Worm (Caenorhabditis elegans) whole organism, young adult: Measurements from ENCODE around the gene gba-2.
A peak's percentile ranks its signal among the peaks of the same experiment; 100 is the strongest.

ENCODE experiments used
- B0019.2 ChIP-seq: fragments of 200-800 bp; sonication (Bioruptor generic); conservative IDR thresholded peaks from 2 replicates; pipeline ENCODE4 v1.3.6; 2022; ENCODE audit warnings: missing genetic modification reagents, missing genetic modification characterization, missing compliant biosample characterization
- C06A6.2 ChIP-seq: fragments of 200-800 bp; sonication (Bioruptor generic); conservative IDR thresholded peaks from 2 replicates; pipeline ENCODE4 v1.3.6; 2022; ENCODE audit warnings: missing genetic modification characterization, missing compliant biosample characterization
- D2030.7 ChIP-seq: fragments of 200-800 bp; sonication (Bioruptor generic); IDR thresholded peaks from 2 replicates; pipeline ENCODE4 v1.3.6; 2022; ENCODE audit warnings: missing genetic modification reagents, missing genetic modification characterization, missing compliant biosample characterization
- F10E7.11 ChIP-seq: sonication (generic microtip); optimal IDR thresholded peaks from 2 replicates; lab custom pipeline; 2017; ENCODE audit warnings: mild to moderate bottlenecking, missing genetic modification characterization, moderate library complexity, missing compliant biosample characterization
- F22D6.2 ChIP-seq: sonication (generic microtip); optimal IDR thresholded peaks from 2 replicates; lab custom pipeline; 2016; ENCODE audit warnings: mild to moderate bottlenecking, missing genetic modification characterization, missing compliant biosample characterization
- F23B12.7 ChIP-seq: sonication (generic microtip); optimal IDR thresholded peaks from 2 replicates; lab custom pipeline; 2017; ENCODE audit warnings: missing genetic modification characterization, mild to moderate bottlenecking, missing compliant biosample characterization, antibody characterized with exemption, moderate library complexity; ENCODE audit not compliant: insufficient read depth
- F33H1.4 ChIP-seq: fragments of 200-800 bp; sonication (Bioruptor generic); IDR thresholded peaks from 2 replicates; pipeline ENCODE4 v1.3.6; 2022; ENCODE audit warnings: missing genetic modification reagents, missing genetic modification characterization, missing compliant biosample characterization
- T26A5.8 ChIP-seq: sonication (generic microtip); optimal IDR thresholded peaks from 2 replicates; lab custom pipeline; 2016; ENCODE audit warnings: missing genetic modification characterization, missing compliant biosample characterization
- ZK185.1 ChIP-seq: sonication (generic microtip); optimal IDR thresholded peaks from 2 replicates; lab custom pipeline; 2016; ENCODE audit warnings: mild to moderate bottlenecking, missing genetic modification characterization, missing compliant biosample characterization; ENCODE audit not compliant: poor library complexity, severe bottlenecking
- attf-6 ChIP-seq: fragments of 200-800 bp; sonication (Bioruptor generic); IDR thresholded peaks from 2 replicates; pipeline ENCODE4 v1.3.6; 2022; ENCODE audit warnings: missing genetic modification reagents, missing genetic modification characterization, missing compliant biosample characterization
- cebp-1 ChIP-seq, 2 experiments: fragments of 200-800 bp in 1 of 2; sonication (Bioruptor generic) in 1 of 2; sonication (generic microtip) in 1 of 2; IDR thresholded peaks in 1 of 2; optimal IDR thresholded peaks in 1 of 2; 2 replicates each; pipeline versions ENCODE4 v1.3.6 to Lab custom; 2017 to 2022; ENCODE audit warnings: missing compliant biosample characterization in 2 of 2, missing genetic modification characterization in 2 of 2, mild to moderate bottlenecking in 1 of 2, missing genetic modification reagents in 1 of 2, moderate library complexity in 1 of 2
- dox-1 ChIP-seq: fragments of 200-800 bp; sonication (Bioruptor generic); IDR thresholded peaks from 2 replicates; pipeline ENCODE4 v1.3.6; 2022; ENCODE audit warnings: missing genetic modification reagents, missing genetic modification characterization, missing compliant biosample characterization
- dpff-1 ChIP-seq: sonication (generic microtip); optimal IDR thresholded peaks from 2 replicates; lab custom pipeline; 2017; ENCODE audit warnings: mild to moderate bottlenecking, missing genetic modification characterization, missing compliant biosample characterization
- dpl-1 ChIP-seq: fragments of 150-350 bp; optimal IDR thresholded peaks from 2 replicates; lab custom pipeline; 2014; ENCODE audit warnings: missing biosample characterization, missing genetic modification reagents, missing genetic modification characterization
- fkh-3 ChIP-seq: sonication (generic microtip); optimal IDR thresholded peaks from 2 replicates; lab custom pipeline; 2016; ENCODE audit warnings: mild to moderate bottlenecking, missing genetic modification characterization, missing compliant biosample characterization
- him-1 ChIP-seq: sonication (generic microtip); optimal IDR thresholded peaks from 2 replicates; lab custom pipeline; 2016; ENCODE audit warnings: missing genotype, missing genetic modification reagents, missing genetic modification characterization, missing compliant biosample characterization
- hlh-26 ChIP-seq: fragments of 200-800 bp; sonication (Bioruptor generic); conservative IDR thresholded peaks from 2 replicates; pipeline ENCODE4 v1.3.6; 2022; ENCODE audit warnings: missing genetic modification reagents, missing genetic modification characterization, missing compliant biosample characterization
- lin-40 ChIP-seq: sonication (generic microtip); optimal IDR thresholded peaks from 2 replicates; lab custom pipeline; 2016; ENCODE audit warnings: missing genetic modification characterization, mild to moderate bottlenecking, missing compliant biosample characterization, missing genotype, missing genetic modification reagents
- lir-1 ChIP-seq: fragments of 200-800 bp; sonication (Bioruptor generic); conservative IDR thresholded peaks from 2 replicates; pipeline ENCODE4 v1.3.6; 2022; ENCODE audit warnings: missing genetic modification reagents, missing genetic modification characterization, missing compliant biosample characterization
- madf-6 ChIP-seq: fragments of 200-800 bp; sonication (Bioruptor generic); IDR thresholded peaks from 2 replicates; pipeline ENCODE4 v1.3.6; 2022; ENCODE audit warnings: missing genetic modification reagents, missing genetic modification characterization, missing compliant biosample characterization
- mcd-1 ChIP-seq: fragments of 200-800 bp; sonication (Bioruptor generic); IDR thresholded peaks from 2 replicates; pipeline ENCODE4 v1.3.6; 2022; ENCODE audit warnings: missing genetic modification reagents, missing genetic modification characterization, missing compliant biosample characterization
- mel-28 ChIP-seq: sonication (generic microtip); optimal IDR thresholded peaks from 2 replicates; lab custom pipeline; 2016; ENCODE audit warnings: borderline replicate concordance, mild to moderate bottlenecking, missing genetic modification characterization, missing compliant biosample characterization
- mxl-1 ChIP-seq: sonication (generic microtip); optimal IDR thresholded peaks from 2 replicates; lab custom pipeline; 2016; ENCODE audit warnings: missing genetic modification characterization, missing compliant biosample characterization
- nfya-1 ChIP-seq: sonication (generic microtip); optimal IDR thresholded peaks from 2 replicates; lab custom pipeline; 2017; ENCODE audit warnings: antibody characterized with exemption, missing compliant biosample characterization, missing genetic modification characterization, borderline replicate concordance; ENCODE audit not compliant: insufficient read depth
- nhr-120 ChIP-seq: fragments of 200-800 bp; sonication (Bioruptor generic); IDR thresholded peaks from 2 replicates; pipeline ENCODE4 v1.3.6; 2022; ENCODE audit warnings: missing genetic modification characterization, missing compliant biosample characterization
- nhr-179 ChIP-seq: sonication (generic microtip); optimal IDR thresholded peaks from 2 replicates; lab custom pipeline; 2016; ENCODE audit warnings: mild to moderate bottlenecking, missing genetic modification characterization, missing compliant biosample characterization
- nhr-27 ChIP-seq: fragments of 200-800 bp; sonication (Bioruptor generic); optimal IDR thresholded peaks from 2 replicates; lab custom pipeline; 2018; ENCODE audit warnings: mild to moderate bottlenecking, missing genetic modification characterization, moderate library complexity, missing compliant biosample characterization
- nhr-80 ChIP-seq: sonication (generic microtip); optimal IDR thresholded peaks from 2 replicates; lab custom pipeline; 2016; ENCODE audit warnings: missing genetic modification characterization, missing compliant biosample characterization
- nhr-90 ChIP-seq: sonication (generic microtip); optimal IDR thresholded peaks from 2 replicates; lab custom pipeline; 2016; ENCODE audit warnings: missing genotype, mild to moderate bottlenecking, missing genetic modification characterization, missing compliant biosample characterization
- repo-1 ChIP-seq: sonication (generic microtip); optimal IDR thresholded peaks from 2 replicates; lab custom pipeline; 2017; ENCODE audit warnings: mild to moderate bottlenecking, missing genetic modification characterization, missing compliant biosample characterization
- unc-62 ChIP-seq: fragments of 150-350 bp; optimal IDR thresholded peaks from 2 replicates; lab custom pipeline; 2014; ENCODE audit warnings: missing biosample characterization, missing genetic modification reagents, missing genetic modification characterization
- zfh-2 ChIP-seq: fragments of 200-800 bp; sonication (Bioruptor generic); conservative IDR thresholded peaks from 2 replicates; pipeline ENCODE4 v1.3.6; 2022; ENCODE audit warnings: missing genetic modification reagents, missing genetic modification characterization, missing compliant biosample characterization
- zim-3 ChIP-seq: sonication (generic microtip); optimal IDR thresholded peaks from 2 replicates; lab custom pipeline; 2017; ENCODE audit warnings: mild to moderate bottlenecking, missing genetic modification characterization, moderate library complexity, missing compliant biosample characterization
- ztf-18 ChIP-seq: sonication (generic microtip); optimal IDR thresholded peaks from 2 replicates; lab custom pipeline; 2016; ENCODE audit warnings: missing genotype, mild to moderate bottlenecking, missing genetic modification characterization, missing compliant biosample characterization
- ztf-28 ChIP-seq: fragments of 200-800 bp; sonication (Bioruptor generic); IDR thresholded peaks from 2 replicates; pipeline ENCODE4 v1.3.6; 2022; ENCODE audit warnings: missing genetic modification reagents, missing genetic modification characterization, missing compliant biosample characterization

Gene gba-2

ce11 chrII:2204077-2204476 is 17.8 kb upstream of the gba-2 start, which contains the start of gene Y59C2A.2 (continued):
- TF ChIP-seq lir-1 (GFP tag; lab: Robert Waterston, UW) (no peak), mxl-1 (tag; lab: Kevin White, UChicago) (no peak), D2030.7 (GFP tag; lab: Robert Waterston, UW) (peak; percentile 16; the same call in 1 of the 2 replicates), ztf-28 (no peak), ztf-18 (tag; lab: Kevin White, UChicago) (no peak), ZK185.1 (no peak), dpff-1 (no peak), T26A5.8 (tag; lab: Kevin White, UChicago) (no peak), repo-1 (no peak)

- TF ChIP-seq attf-6 (GFP tag; lab: Robert Waterston, UW) = no peak
- TF ChIP-seq hlh-26 = no peak
- TF ChIP-seq lin-40 (tag; lab: Kevin White, UChicago) = no peak
- TF ChIP-seq mel-28 (tag; lab: Kevin White, UChicago) = no peak
- TF ChIP-seq B0019.2 (GFP tag; lab: Robert Waterston, UW) = no peak
- TF ChIP-seq F33H1.4 (GFP tag; lab: Robert Waterston, UW) = no peak
- no peak for TF ChIP-seq nhr-80 (tag; lab: Kevin White, UChicago)
- no peak for TF ChIP-seq F10E7.11
- TF ChIP-seq nfya-1 = no peak
- no peak for TF ChIP-seq dox-1 (GFP tag; lab: Robert Waterston, UW)
Measured at ce11 chrII:2202147-2202546, 15.9 kb upstream of the gba-2 start.

ce11 chrII:2197555-2198288 is 11.5 kb upstream of the gba-2 start, which contains the start of gene C33C12.1:
C33C12.1 (plus strand) TSS chrII:2198238.
- no peak for TF ChIP-seq cebp-1 (GFP tag; IDR thresholded peaks at IDR 0.05; lab: Robert Waterston, UW)
- TF ChIP-seq cebp-1 (tag; optimal IDR thresholded peaks at IDR 0.05; lab: Kevin White, UChicago) = peak; percentile 3
- TF ChIP-seq zim-3 (tag; lab: Kevin White, UChicago) = no peak

- TF ChIP-seq F22D6.2 (tag; lab: Kevin White, UChicago) (no peak), dpl-1 (GFP tag; lab: Kevin White, UChicago) (no peak), nhr-120 (GFP tag; lab: Robert Waterston, UW) (no peak), zfh-2 (no peak), C06A6.2 (no peak), ZK185.1 (no peak), nhr-27 (no peak), him-1 (tag; lab: Kevin White, UChicago) (no peak), unc-62 (GFP tag; lab: Kevin White, UChicago) (no peak), madf-6 (GFP tag; lab: Robert Waterston, UW) (no peak), nhr-179 (tag; lab: Kevin White, UChicago) (no peak), nhr-90 (no peak), mcd-1 (GFP tag; lab: Robert Waterston, UW) (no peak), fkh-3 (no peak), F23B12.7 (tag; lab: Kevin White, UChicago) (no peak)
Measured at ce11 chrII:2196742-2197141, 10.5 kb upstream of the gba-2 start.
